Worm (Caenorhabditis elegans) whole organism, L3 larva: ENCODE measurements around the gene ints-7.
A peak's percentile ranks its signal among the peaks of the same experiment; 100 is the strongest.

Source experiments
- R02D3.7 ChIP-seq: fragments of 150-350 bp; optimal IDR thresholded peaks from 2 replicates; lab custom pipeline; 2014; ENCODE audit warnings: missing biosample characterization, missing genetic modification characterization
- ZK546.5 ChIP-seq: sonication (generic microtip); optimal IDR thresholded peaks from 2 replicates; lab custom pipeline; 2017; ENCODE audit warnings: missing biosample characterization, missing genetic modification characterization
- aly-2 ChIP-seq: fragments of 150-350 bp; optimal IDR thresholded peaks from 2 replicates; lab custom pipeline; 2014; ENCODE audit warnings: missing biosample characterization, missing genetic modification characterization
- ama-1 ChIP-seq: fragments of 150-350 bp; optimal IDR thresholded peaks from 2 replicates; lab custom pipeline; 2018
- ceh-16 ChIP-seq: sonication (generic microtip); optimal IDR thresholded peaks from 2 replicates; lab custom pipeline; 2017; ENCODE audit warnings: missing biosample characterization, missing genetic modification characterization
- ceh-28 ChIP-seq: fragments of 150-350 bp; optimal IDR thresholded peaks from 2 replicates; lab custom pipeline; 2014; ENCODE audit warnings: missing biosample characterization, missing genetic modification reagents, missing genetic modification characterization
- ceh-82 ChIP-seq: fragments of 150-350 bp; optimal IDR thresholded peaks from 2 replicates; lab custom pipeline; 2014; ENCODE audit warnings: missing biosample characterization, missing genetic modification characterization
- ceh-9 ChIP-seq: sonication (generic microtip); optimal IDR thresholded peaks from 2 replicates; lab custom pipeline; 2018; ENCODE audit warnings: missing biosample characterization, missing genetic modification characterization
- daf-12 ChIP-seq: fragments of 150-350 bp; optimal IDR thresholded peaks from 2 replicates; lab custom pipeline; 2014; ENCODE audit warnings: missing biosample characterization, missing genetic modification reagents, missing genetic modification characterization
- egl-27 ChIP-seq: sonication (generic microtip); optimal IDR thresholded peaks from 4 replicates; lab custom pipeline; 2017; ENCODE audit warnings: missing biosample characterization, missing genetic modification reagents, missing genetic modification characterization
- elt-1 ChIP-seq: fragments of 150-350 bp; optimal IDR thresholded peaks from 2 replicates; lab custom pipeline; 2014; ENCODE audit warnings: missing biosample characterization, missing genetic modification characterization
- elt-2 ChIP-seq: sonication (generic microtip); optimal IDR thresholded peaks from 2 replicates; lab custom pipeline; 2016; ENCODE audit warnings: missing genetic modification reagents, mild to moderate bottlenecking, missing genetic modification characterization, missing compliant biosample characterization
- elt-3 ChIP-seq, 3 experiments: fragments of 150-350 bp in 1 of 3; sonication (generic microtip) in 2 of 3; optimal IDR thresholded peaks; 2 replicates in 2 of 3; 4 replicates in 1 of 3; lab custom pipeline; 2014 to 2017; ENCODE audit warnings: missing biosample characterization in 3 of 3, missing genetic modification characterization in 3 of 3
- eor-1 ChIP-seq, 2 experiments: fragments of 150-350 bp; optimal IDR thresholded peaks; 2 replicates each; lab custom pipeline; 2014 to 2018; ENCODE audit warnings: missing biosample characterization in 2 of 2, missing genetic modification characterization in 2 of 2
- fkh-10 ChIP-seq: sonication (generic microtip); optimal IDR thresholded peaks from 2 replicates; lab custom pipeline; 2017; ENCODE audit warnings: missing biosample characterization, missing genetic modification reagents, missing genetic modification characterization
- fkh-2 ChIP-seq: fragments of 150-350 bp; optimal IDR thresholded peaks from 2 replicates; lab custom pipeline; 2014; ENCODE audit warnings: missing biosample characterization, missing genetic modification reagents, missing genetic modification characterization
- fos-1 ChIP-seq: fragments of 150-350 bp; optimal IDR thresholded peaks from 2 replicates; lab custom pipeline; 2014; ENCODE audit warnings: missing biosample characterization, missing genetic modification characterization
- hmg-11 ChIP-seq: sonication (generic microtip); optimal IDR thresholded peaks from 2 replicates; lab custom pipeline; 2016; ENCODE audit warnings: missing genetic modification characterization, missing compliant biosample characterization
- jun-1 ChIP-seq: fragments of 150-350 bp; optimal IDR thresholded peaks from 2 replicates; lab custom pipeline; 2014; ENCODE audit warnings: missing biosample characterization, missing genetic modification reagents, missing genetic modification characterization
- lin-15B ChIP-seq: fragments of 150-350 bp; optimal IDR thresholded peaks from 2 replicates; lab custom pipeline; 2014; ENCODE audit warnings: missing biosample characterization, missing genetic modification characterization
- lin-39 ChIP-seq: fragments of 150-350 bp; optimal IDR thresholded peaks from 2 replicates; lab custom pipeline; 2018; ENCODE audit warnings: missing biosample characterization, missing genetic modification reagents, missing genetic modification characterization
- lsy-12 ChIP-seq: sonication (generic microtip); optimal IDR thresholded peaks from 2 replicates; lab custom pipeline; 2016; ENCODE audit warnings: mild to moderate bottlenecking, missing genetic modification characterization, missing compliant biosample characterization
- mdl-1 ChIP-seq: fragments of 150-350 bp; optimal IDR thresholded peaks from 2 replicates; lab custom pipeline; 2014; ENCODE audit warnings: missing biosample characterization, missing genetic modification characterization
- mml-1 ChIP-seq: fragments of 150-350 bp; sonication (generic microtip); optimal IDR thresholded peaks from 3 replicates; lab custom pipeline; 2014; ENCODE audit warnings: missing biosample characterization, missing genetic modification characterization
- nfya-1 ChIP-seq: sonication (generic microtip); optimal IDR thresholded peaks from 2 replicates; lab custom pipeline; 2017; ENCODE audit warnings: missing genetic modification characterization, mild to moderate bottlenecking, missing compliant biosample characterization, antibody characterized with exemption, moderate library complexity; ENCODE audit not compliant: insufficient read depth
- nhr-11 ChIP-seq: fragments of 150-350 bp; optimal IDR thresholded peaks from 2 replicates; lab custom pipeline; 2014; ENCODE audit warnings: missing biosample characterization, missing genetic modification characterization
- nhr-12 ChIP-seq: fragments of 150-350 bp; optimal IDR thresholded peaks from 2 replicates; lab custom pipeline; 2014; ENCODE audit warnings: missing biosample characterization, missing genetic modification characterization
- nhr-23 ChIP-seq: fragments of 150-350 bp; optimal IDR thresholded peaks from 2 replicates; lab custom pipeline; 2014; ENCODE audit warnings: missing biosample characterization, missing genetic modification reagents, missing genetic modification characterization
- nhr-237 ChIP-seq: fragments of 150-350 bp; optimal IDR thresholded peaks from 2 replicates; lab custom pipeline; 2014; ENCODE audit warnings: missing biosample characterization, missing genetic modification characterization
- nhr-25 ChIP-seq: sonication (generic microtip); optimal IDR thresholded peaks from 2 replicates; lab custom pipeline; 2017; ENCODE audit warnings: missing biosample characterization, missing genetic modification characterization
- nhr-28 ChIP-seq: fragments of 150-350 bp; optimal IDR thresholded peaks from 2 replicates; lab custom pipeline; 2014; ENCODE audit warnings: missing biosample characterization, missing genetic modification characterization
- nhr-43 ChIP-seq: sonication (generic microtip); optimal IDR thresholded peaks from 2 replicates; lab custom pipeline; 2016; ENCODE audit warnings: mild to moderate bottlenecking, missing genetic modification characterization, missing compliant biosample characterization; ENCODE audit not compliant: poor library complexity, severe bottlenecking
- nhr-67 ChIP-seq: fragments of 150-350 bp; optimal IDR thresholded peaks from 2 replicates; lab custom pipeline; 2014; ENCODE audit warnings: missing biosample characterization, missing genetic modification characterization
- nhr-76 ChIP-seq: fragments of 150-350 bp; sonication (generic microtip); optimal IDR thresholded peaks from 5 replicates; lab custom pipeline; 2014; ENCODE audit warnings: missing biosample characterization, missing genetic modification characterization
- nhr-77 ChIP-seq: fragments of 150-350 bp; optimal IDR thresholded peaks from 2 replicates; lab custom pipeline; 2014; ENCODE audit warnings: missing biosample characterization, missing genetic modification characterization
- pha-4 ChIP-seq: fragments of 150-350 bp; optimal IDR thresholded peaks from 2 replicates; lab custom pipeline; 2014; ENCODE audit warnings: missing biosample characterization, missing genetic modification reagents, missing genetic modification characterization
- pqm-1 ChIP-seq: fragments of 150-350 bp; optimal IDR thresholded peaks from 2 replicates; lab custom pipeline; 2017; ENCODE audit warnings: missing biosample characterization, missing genetic modification characterization, inconsistent platforms
- skn-1 ChIP-seq: fragments of 150-350 bp; optimal IDR thresholded peaks from 2 replicates; lab custom pipeline; 2014; ENCODE audit warnings: missing biosample characterization, missing genetic modification characterization
- snpc-4 ChIP-seq: fragments of 150-350 bp; optimal IDR thresholded peaks from 2 replicates; lab custom pipeline; 2014; ENCODE audit warnings: missing biosample characterization, missing genetic modification characterization
- tbx-2 ChIP-seq: sonication (generic microtip); optimal IDR thresholded peaks from 2 replicates; lab custom pipeline; 2016; ENCODE audit warnings: mild to moderate bottlenecking, missing genetic modification characterization, missing compliant biosample characterization
- unc-62 ChIP-seq: fragments of 150-350 bp; sonication (generic microtip); optimal IDR thresholded peaks from 4 replicates; lab custom pipeline; 2014; ENCODE audit warnings: missing biosample characterization, missing genetic modification reagents, missing genetic modification characterization
- zag-1 ChIP-seq: fragments of 150-350 bp; optimal IDR thresholded peaks from 2 replicates; lab custom pipeline; 2014; ENCODE audit warnings: missing biosample characterization, missing genetic modification characterization
- ztf-11 ChIP-seq: fragments of 150-350 bp; optimal IDR thresholded peaks from 2 replicates; lab custom pipeline; 2014; ENCODE audit warnings: missing biosample characterization, missing genetic modification characterization
- ztf-4 ChIP-seq: fragments of 150-350 bp; optimal IDR thresholded peaks from 2 replicates; lab custom pipeline; 2014; ENCODE audit warnings: missing biosample characterization, missing genetic modification characterization

Gene ints-7

DNA sequence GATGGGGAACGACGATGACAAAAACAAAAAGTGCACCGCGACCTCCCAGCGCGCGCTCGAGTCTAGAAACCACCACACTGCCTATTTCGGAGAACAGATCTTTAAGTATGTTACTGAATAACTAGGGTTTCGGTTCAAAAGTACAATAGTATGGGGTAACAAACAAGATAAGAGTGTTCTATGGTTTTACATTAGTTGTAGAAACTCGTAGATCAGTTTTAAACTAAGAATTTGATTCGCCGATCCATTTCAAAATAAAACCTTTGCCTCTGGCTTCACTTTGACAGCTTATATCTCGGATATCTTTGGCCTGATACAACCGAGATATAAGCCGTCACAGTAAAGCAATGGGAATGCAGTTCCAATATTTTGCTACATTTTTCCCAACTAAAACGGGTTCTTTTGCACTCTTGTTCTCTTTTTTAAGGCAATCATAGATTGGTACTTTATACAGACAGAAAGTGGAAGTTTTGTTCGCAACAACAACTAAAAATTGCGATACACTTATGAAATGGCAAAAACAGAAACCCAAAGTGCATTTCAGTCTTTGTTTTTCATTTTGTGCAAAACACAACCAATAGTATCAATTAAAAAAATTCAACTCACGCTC is 33.8 kb downstream of the ints-7 start:
- TF ChIP-seq nhr-23 (tag; lab: Kevin White, UChicago): peak; percentile 88
- no peak for TF ChIP-seq fkh-2 (tag; lab: Kevin White, UChicago)
- no peak for TF ChIP-seq fkh-10 (GFP tag; lab: Kevin White, UChicago)

- TF ChIP-seq nfya-1 (tag; lab: Kevin White, UChicago): peak; percentile 35
- peak; percentile 38 for TF ChIP-seq nhr-23 (tag; lab: Kevin White, UChicago)
- TF ChIP-seq nhr-25 (tag; lab: Kevin White, UChicago): peak; percentile 94
- TF ChIP-seq R02D3.7: peak; percentile 16
- peak; percentile 72 for TF ChIP-seq ama-1 (lab: Kevin White, UChicago)
- TF ChIP-seq nhr-43: no peak
- no peak for TF ChIP-seq ceh-28
- no peak for TF ChIP-seq elt-2 (tag; lab: Kevin White, UChicago)
- TF ChIP-seq pha-4 (tag; lab: Kevin White, UChicago): peak; percentile 67
- TF ChIP-seq egl-27 (tag; lab: Kevin White, UChicago): peak; percentile 25
- TF ChIP-seq mdl-1: no peak
Observed at ce11 chrII:11617715-11618114, 35.1 kb downstream of the ints-7 start.

- TF ChIP-seq R02D3.7 (peak; percentile 0), nhr-43 (peak; percentile 89), nhr-77 (no peak), unc-62 (peak; percentile 83), pqm-1 (peak; percentile 91), jun-1 (peak; percentile 58), lin-39 (tag; lab: Kevin White, UChicago) (peak; percentile 58), lsy-12 (tag; lab: Kevin White, UChicago) (no peak), ZK546.5 (tag; lab: Kevin White, UChicago) (no peak), zag-1 (tag; lab: Kevin White, UChicago) (no peak), pha-4 (tag; lab: Kevin White, UChicago) (peak; percentile 79), nhr-25 (tag; lab: Kevin White, UChicago) (peak; percentile 90), elt-2 (tag; lab: Kevin White, UChicago) (peak; percentile 95), nhr-76 (tag; lab: Kevin White, UChicago) (peak; percentile 88), mdl-1 (peak; percentile 53), ceh-28 (no peak), ztf-11 (no peak), fkh-2 (tag; lab: Kevin White, UChicago) (no peak), nhr-23 (tag; lab: Kevin White, UChicago) (peak; percentile 72), ceh-82 (tag; lab: Kevin White, UChicago) (no peak), eor-1 (tag; optimal IDR thresholded peaks at IDR 0.05; lab: Kevin White, UChicago) (no peak), lin-15B (tag; lab: Kevin White, UChicago) (no peak), snpc-4 (tag; lab: Kevin White, UChicago) (peak; percentile 3), egl-27 (tag; lab: Kevin White, UChicago) (peak; percentile 22), skn-1 (peak; percentile 8), nhr-67 (tag; lab: Kevin White, UChicago) (no peak), elt-3 (tag; optimal IDR thresholded peaks at IDR 0.05; lab: Kevin White, UChicago) (peak in 1 of 3 experiments; percentile 30), nhr-12 (tag; lab: Kevin White, UChicago) (no peak), ama-1 (lab: Kevin White, UChicago) (peak; percentile 62), nhr-28 (no peak), fos-1 (no peak), hmg-11 (tag; lab: Kevin White, UChicago) (peak; percentile 40), daf-12 (tag; lab: Kevin White, UChicago) (peak; percentile 69), nfya-1 (tag; lab: Kevin White, UChicago) (peak; percentile 78)
Observed at ce11 chrII:11619171-11619570, 36.5 kb downstream of the ints-7 start.

- TF ChIP-seq lin-15B (tag; lab: Kevin White, UChicago): peak; percentile 45
- TF ChIP-seq ama-1 (lab: Kevin White, UChicago): no peak
- TF ChIP-seq elt-2 (tag; lab: Kevin White, UChicago): peak; percentile 81
- TF ChIP-seq nhr-237: no peak
- TF ChIP-seq nhr-11 (tag; lab: Kevin White, UChicago): peak; percentile 18
- TF ChIP-seq jun-1: peak; percentile 75
- TF ChIP-seq ztf-4 (tag; lab: Kevin White, UChicago): peak; percentile 5
- peak; percentile 77 for TF ChIP-seq tbx-2 (tag; lab: Kevin White, UChicago)
- no peak for TF ChIP-seq fos-1
- peak; percentile 41 for TF ChIP-seq R02D3.7
- TF ChIP-seq nhr-77: peak; percentile 5
- TF ChIP-seq hmg-11 (tag; lab: Kevin White, UChicago): peak; percentile 87
- peak; percentile 4 for TF ChIP-seq lin-39 (tag; lab: Kevin White, UChicago)
- TF ChIP-seq nhr-43: peak; percentile 88
- no peak for TF ChIP-seq nhr-28
- TF ChIP-seq elt-3 (tag; optimal IDR thresholded peaks at IDR 0.05; lab: Kevin White, UChicago): peak in 1 of 3 experiments; percentile 42
- peak; percentile 15 for TF ChIP-seq skn-1
- peak; percentile 54 for TF ChIP-seq lsy-12 (tag; lab: Kevin White, UChicago)
- no peak for TF ChIP-seq ceh-9 (tag; lab: Kevin White, UChicago)
- no peak for TF ChIP-seq ceh-16
- TF ChIP-seq snpc-4 (tag; lab: Kevin White, UChicago): peak; percentile 80
- TF ChIP-seq aly-2 (tag; lab: Kevin White, UChicago): no peak
- peak; percentile 95 for TF ChIP-seq nfya-1 (tag; lab: Kevin White, UChicago)
- TF ChIP-seq elt-1 (tag; lab: Kevin White, UChicago): no peak
- no peak for TF ChIP-seq mml-1 (tag; lab: Kevin White, UChicago)
Observed at ce11 chrII:11619895-11620439, 37.3 kb downstream of the ints-7 start.
